Fruit fly (Drosophila melanogaster): ENCODE measurements around the gene CG33061.

DNA sequence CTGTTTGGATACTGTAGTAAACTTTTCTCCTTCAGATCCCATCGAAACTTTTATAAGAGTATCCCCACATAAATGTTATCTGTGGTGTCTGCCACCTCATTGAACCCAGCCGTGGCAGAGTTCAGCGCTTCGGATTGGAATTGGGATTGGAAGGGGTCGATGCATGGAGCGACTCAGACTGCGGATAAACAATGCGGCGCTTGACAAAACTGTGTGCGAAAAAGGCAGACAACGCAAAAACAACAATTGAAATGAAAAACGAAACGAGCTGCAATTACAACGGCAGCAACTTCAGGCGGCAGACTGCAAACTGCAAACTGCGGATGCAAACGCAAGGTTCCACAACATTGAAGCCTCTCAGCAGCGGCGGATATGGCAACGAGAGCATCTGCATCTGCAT is 15.6 kb upstream of the CG33061 start, which contains the start of gene CG13062:
- no peak for TF ChIP-seq kay (GFP tag; ENCODE audit: borderline replicate concordance)
- no peak for TF ChIP-seq CG12768 (GFP tag; optimal IDR thresholded peaks at IDR 0.05)
- TF ChIP-seq pad (GFP tag; optimal IDR thresholded peaks at IDR 0.05): no peak
- TF ChIP-seq Hr96 (GFP tag; optimal IDR thresholded peaks at IDR 0.05): no peak
- TF ChIP-seq cic (GFP tag; optimal IDR thresholded peaks at IDR 0.05): no peak
- no peak for TF ChIP-seq CG33017 (tag; optimal IDR thresholded peaks at IDR 0.05)
- no peak for TF ChIP-seq tj (GFP tag; optimal IDR thresholded peaks at IDR 0.05)
- TF ChIP-seq CG7101 (tag; optimal IDR thresholded peaks at IDR 0.05): no peak
- no peak for TF ChIP-seq Clk (GFP tag; optimal IDR thresholded peaks at IDR 0.05)
- TF ChIP-seq CG5204 (GFP tag; optimal IDR thresholded peaks at IDR 0.05): no peak
- no peak for TF ChIP-seq CG14711 (tag; optimal IDR thresholded peaks at IDR 0.05)
- no peak for TF ChIP-seq toe (GFP tag; optimal IDR thresholded peaks at IDR 0.05)
- no peak for TF ChIP-seq bab1 (GFP tag; optimal IDR thresholded peaks at IDR 0.05)
- TF ChIP-seq CG11617 (GFP tag; optimal IDR thresholded peaks at IDR 0.05): no peak

Measured in whole organism, adult.